Worm (Caenorhabditis elegans): ENCODE measurements around the gene plpr-1.

The plpr-1 gene

ce11 chrII:11274876-11275275 is 52.8 kb downstream of the plpr-1 start (continued):
- TF ChIP-seq mxl-3 (GFP tag; optimal IDR thresholded peaks at IDR 0.05), result no peak

- TF ChIP-seq Y105C5A.15 (GFP tag; IDR thresholded peaks at IDR 0.05) (no peak), ceh-28 (tag; optimal IDR thresholded peaks at IDR 0.05) (no peak), nhr-28 (tag; optimal IDR thresholded peaks at IDR 0.05) (no peak), ces-1 (GFP tag; optimal IDR thresholded peaks at IDR 0.05) (no peak), unc-62 (GFP tag; optimal IDR thresholded peaks at IDR 0.05 in 1 of 2) (no peak), unc-62 (tag; optimal IDR thresholded peaks at IDR 0.05) (no peak), lir-3 (tag; optimal IDR thresholded peaks at IDR 0.05) (no peak), dmd-6 (GFP tag; IDR thresholded peaks at IDR 0.05) (no peak), tag-97 (GFP tag; IDR thresholded peaks at IDR 0.05) (no peak)
Observed at ce11 chrII:11275484-11275883, 53.4 kb downstream of the plpr-1 start.

Data from whole organism, L4 larva.